Worm (Caenorhabditis elegans): ENCODE results near the gene ule-4.
"Not testable (repeated sequence)": the region's sequence is repeated elsewhere in the genome, so short reads cannot be mapped to it uniquely, and the experiment has no call there.

ule-4 gene

ce11 chrIV:13623533-13623932, 23.9 kb downstream of the ule-4 start, which contains the start of gene C08F11.1:
TSS of gene C08F11.1 (plus strand) at chrIV:13623833.
- TF ChIP-seq ref-1 (GFP tag; conservative IDR thresholded peaks at IDR 0.05) = no peak
- TF ChIP-seq klf-2 (GFP tag; conservative IDR thresholded peaks at IDR 0.05) = no peak
- no peak for TF ChIP-seq cog-1 (tag; optimal IDR thresholded peaks at IDR 0.05)
- TF ChIP-seq ztf-23 (GFP tag; IDR thresholded peaks at IDR 0.05) = no peak
- no peak for TF ChIP-seq flt-1 (GFP tag; IDR thresholded peaks at IDR 0.05)
- TF ChIP-seq ztf-29 (GFP tag; IDR thresholded peaks at IDR 0.05) = no peak
- TF ChIP-seq med-1 (GFP tag; optimal IDR thresholded peaks at IDR 0.05; ENCODE audit: insufficient read depth) = no peak
- TF ChIP-seq tab-1 (GFP tag; IDR thresholded peaks at IDR 0.05) = no peak
- no peak for TF ChIP-seq T22C8.4 (GFP tag; IDR thresholded peaks at IDR 0.05)

- no peak for TF ChIP-seq ztf-23 (GFP tag; IDR thresholded peaks at IDR 0.05)
Observed at ce11 chrIV:13619203-13619602, 28.3 kb downstream of the ule-4 start, which contains the start of gene C08F11.3. TSS of gene C08F11.3 (plus strand) at chrIV:13619503.

- no peak for TF ChIP-seq flt-1 (GFP tag; IDR thresholded peaks at IDR 0.05)
- no peak for TF ChIP-seq med-1 (GFP tag; optimal IDR thresholded peaks at IDR 0.05; ENCODE audit: insufficient read depth)
- no peak for TF ChIP-seq cog-1 (tag; optimal IDR thresholded peaks at IDR 0.05)
- no peak for TF ChIP-seq ztf-23 (GFP tag; IDR thresholded peaks at IDR 0.05)
- TF ChIP-seq ztf-29 (GFP tag; IDR thresholded peaks at IDR 0.05) = no peak
- TF ChIP-seq ref-1 (GFP tag; conservative IDR thresholded peaks at IDR 0.05) = no peak
- no peak for TF ChIP-seq klf-2 (GFP tag; conservative IDR thresholded peaks at IDR 0.05)
- TF ChIP-seq tab-1 (GFP tag; IDR thresholded peaks at IDR 0.05) = no peak
- no peak for TF ChIP-seq T22C8.4 (GFP tag; IDR thresholded peaks at IDR 0.05)
Observed at ce11 chrIV:13609755-13610154, 37.7 kb downstream of the ule-4 start, which contains the start of gene C08F11.13. TSS of gene C08F11.13 (minus strand) at chrIV:13609892.

- no peak for TF ChIP-seq cog-1 (tag; optimal IDR thresholded peaks at IDR 0.05)
- TF ChIP-seq med-1 (GFP tag; optimal IDR thresholded peaks at IDR 0.05; ENCODE audit: insufficient read depth) = no peak
- TF ChIP-seq klf-2 (GFP tag; conservative IDR thresholded peaks at IDR 0.05) = no peak
- TF ChIP-seq tab-1 (GFP tag; IDR thresholded peaks at IDR 0.05) = no peak
- no peak for TF ChIP-seq ref-1 (GFP tag; conservative IDR thresholded peaks at IDR 0.05)
Observed at ce11 chrIV:13601973-13602669, 45.3 kb downstream of the ule-4 start, which contains the start of gene Y45F10B.59. TSS of gene Y45F10B.59 (plus strand) at chrIV:13602619.

ce11 chrIV:13601428-13601827, 46.0 kb downstream of the ule-4 start:
- TF ChIP-seq ztf-23 (GFP tag; IDR thresholded peaks at IDR 0.05) = no peak
- no peak for TF ChIP-seq klf-2 (GFP tag; conservative IDR thresholded peaks at IDR 0.05)
- TF ChIP-seq tab-1 (GFP tag; IDR thresholded peaks at IDR 0.05) = no peak
- no peak for TF ChIP-seq ztf-29 (GFP tag; IDR thresholded peaks at IDR 0.05)
- no peak for TF ChIP-seq cog-1 (tag; optimal IDR thresholded peaks at IDR 0.05)
- no peak for TF ChIP-seq ref-1 (GFP tag; conservative IDR thresholded peaks at IDR 0.05)
- TF ChIP-seq T22C8.4 (GFP tag; IDR thresholded peaks at IDR 0.05) = no peak
- no peak for TF ChIP-seq med-1 (GFP tag; optimal IDR thresholded peaks at IDR 0.05; ENCODE audit: insufficient read depth)
- no peak for TF ChIP-seq flt-1 (GFP tag; IDR thresholded peaks at IDR 0.05)

ce11 chrIV:13600643-13601042, 46.8 kb downstream of the ule-4 start:
- TF ChIP-seq med-1 (GFP tag; optimal IDR thresholded peaks at IDR 0.05; ENCODE audit: insufficient read depth) = no peak
- TF ChIP-seq ztf-29 (GFP tag; IDR thresholded peaks at IDR 0.05) = no peak
- TF ChIP-seq ztf-23 (GFP tag; IDR thresholded peaks at IDR 0.05) = no peak
- no peak for TF ChIP-seq flt-1 (GFP tag; IDR thresholded peaks at IDR 0.05)
- TF ChIP-seq ref-1 (GFP tag; conservative IDR thresholded peaks at IDR 0.05) = no peak
- TF ChIP-seq tab-1 (GFP tag; IDR thresholded peaks at IDR 0.05) = no peak
- TF ChIP-seq klf-2 (GFP tag; conservative IDR thresholded peaks at IDR 0.05) = no peak
- TF ChIP-seq cog-1 (tag; optimal IDR thresholded peaks at IDR 0.05) = no peak
- no peak for TF ChIP-seq T22C8.4 (GFP tag; IDR thresholded peaks at IDR 0.05)

ce11 chrIV:13597813-13598212, 49.6 kb downstream of the ule-4 start, which contains the start of gene Y45F10B.9:
TSS of gene Y45F10B.9 (minus strand) at chrIV:13597913.
- not testable (repeated sequence) for TF ChIP-seq ztf-29 (GFP tag; IDR thresholded peaks at IDR 0.05); med-1 (GFP tag; optimal IDR thresholded peaks at IDR 0.05; ENCODE audit: insufficient read depth); cog-1 (tag; optimal IDR thresholded peaks at IDR 0.05)
